Worm (Caenorhabditis elegans): ENCODE measurements around the gene F40G9.15.

F40G9.15 gene

DNA sequence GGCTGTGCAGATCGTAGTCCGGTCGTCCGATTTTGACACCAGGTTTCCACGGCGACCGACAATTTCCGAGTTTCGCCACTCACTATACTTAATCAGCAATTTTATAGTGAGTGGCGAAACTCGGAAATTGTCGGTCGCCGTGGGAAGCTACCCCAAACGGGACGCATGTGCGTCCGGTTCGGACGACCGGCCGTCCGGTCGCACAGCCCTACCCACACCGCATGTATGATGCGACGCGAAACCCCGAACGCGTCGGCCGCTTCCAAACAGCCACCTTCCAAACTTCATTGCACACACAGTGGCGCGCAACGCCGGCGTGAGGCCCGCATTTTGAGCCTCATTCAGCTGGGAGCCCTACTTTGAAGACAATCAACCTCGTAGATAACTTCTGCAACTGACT lies 31.1 kb upstream of the F40G9.15 start:
- TF ChIP-seq ets-7 (tag; optimal IDR thresholded peaks at IDR 0.05) = no peak
- TF ChIP-seq tra-4 (tag; optimal IDR thresholded peaks at IDR 0.05) = no peak
- TF ChIP-seq tbx-11 (GFP tag; IDR thresholded peaks at IDR 0.05) = no peak

DNA sequence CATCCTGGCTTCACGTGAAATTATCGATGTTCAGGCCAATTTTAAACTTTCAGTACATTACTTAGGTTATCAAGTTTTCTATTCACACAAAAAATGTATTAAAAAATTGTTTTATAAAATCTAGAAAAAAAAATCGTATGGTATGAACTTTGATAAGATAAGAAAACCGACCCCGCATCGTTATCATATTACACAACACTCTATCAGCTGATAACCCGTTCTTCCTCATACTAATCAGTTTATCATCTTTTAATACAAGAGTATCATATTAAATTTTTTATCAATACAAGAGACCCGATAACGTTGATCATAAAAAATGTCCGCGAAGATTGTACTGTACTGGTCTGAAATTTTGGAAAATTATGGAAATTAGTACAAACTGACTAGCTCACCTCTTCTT lies 28.0 kb upstream of the F40G9.15 start:
- TF ChIP-seq hmg-4 (GFP tag; optimal IDR thresholded peaks at IDR 0.05) = no peak
- TF ChIP-seq tra-4 (tag; optimal IDR thresholded peaks at IDR 0.05) = no peak
- no peak for TF ChIP-seq flt-1 (GFP tag; IDR thresholded peaks at IDR 0.05)
- TF ChIP-seq ceh-13 (GFP tag; optimal IDR thresholded peaks at IDR 0.05) = no peak
- TF ChIP-seq B0310.2 (tag; optimal IDR thresholded peaks at IDR 0.05) = no peak
- no peak for TF ChIP-seq tbx-11 (GFP tag; IDR thresholded peaks at IDR 0.05)
- no peak for TF ChIP-seq ama-1 (optimal IDR thresholded peaks at IDR 0.05)
- no peak for TF ChIP-seq scrt-1 (GFP tag; IDR thresholded peaks at IDR 0.05)
- TF ChIP-seq ceh-36 (tag; optimal IDR thresholded peaks at IDR 0.05) = no peak
- no peak for TF ChIP-seq aly-1 (tag; optimal IDR thresholded peaks at IDR 0.05)
- TF ChIP-seq hmbx-1 (tag; optimal IDR thresholded peaks at IDR 0.05) = no peak
- no peak for TF ChIP-seq pes-1 (GFP tag; IDR thresholded peaks at IDR 0.05)
- TF ChIP-seq sea-1 (GFP tag; conservative IDR thresholded peaks at IDR 0.05) = no peak
- TF ChIP-seq tbx-37 (GFP tag; conservative IDR thresholded peaks at IDR 0.05) = no peak
- TF ChIP-seq F13C5.2 (tag; optimal IDR thresholded peaks at IDR 0.05) = no peak
- no peak for TF ChIP-seq ets-7 (tag; optimal IDR thresholded peaks at IDR 0.05)
- no peak for TF ChIP-seq hnd-1 (tag; optimal IDR thresholded peaks at IDR 0.05)

DNA sequence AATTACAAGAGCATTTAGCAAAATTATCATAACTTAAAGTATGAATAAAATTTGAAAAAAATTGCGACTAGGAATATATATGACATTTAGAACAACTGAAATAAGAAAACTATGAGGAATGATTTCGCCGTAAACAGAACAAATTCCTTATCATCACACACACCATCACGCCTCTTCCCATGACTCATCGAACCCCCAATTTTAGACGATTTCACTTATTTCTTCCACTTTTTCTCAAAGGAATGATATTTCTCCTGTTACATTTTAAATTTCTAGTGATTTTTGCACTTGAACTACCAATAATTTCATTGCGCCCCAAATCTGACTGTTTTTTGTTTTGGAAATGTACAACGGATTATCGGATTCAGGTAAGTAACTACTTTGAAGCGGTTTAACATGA lies 25.5 kb upstream of the F40G9.15 start, which contains the start of the genes zig-13 and ver-1:
TSS of gene zig-13 (minus strand) at position 101 of the 400 bp plus-strand sequence.
TSS of gene ver-1 (plus strand) at position 180 of the 400 bp plus-strand sequence.
- no peak for TF ChIP-seq ceh-13 (GFP tag; optimal IDR thresholded peaks at IDR 0.05)
- no peak for TF ChIP-seq tbx-11 (GFP tag; IDR thresholded peaks at IDR 0.05)

DNA sequence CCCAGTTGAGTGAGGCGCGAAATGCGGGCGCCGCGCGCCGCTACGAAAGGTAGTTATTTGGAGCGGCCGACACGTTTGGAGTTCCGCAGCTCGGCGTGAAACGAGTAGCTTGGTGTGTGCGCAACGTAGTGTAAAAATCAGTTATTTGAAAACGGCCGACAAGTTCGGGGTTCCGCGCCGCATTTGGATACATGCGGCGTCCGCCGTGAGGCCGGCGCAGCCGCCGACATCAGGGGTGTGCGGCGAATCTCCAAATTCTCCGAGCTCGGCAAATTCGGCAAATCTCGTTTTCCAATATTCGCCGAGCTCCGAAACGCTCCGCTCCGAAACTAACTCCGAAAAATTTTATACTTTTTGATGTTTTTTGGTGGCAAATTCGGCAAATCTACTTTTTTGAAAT lies 24.2 kb upstream of the F40G9.15 start:
- no peak for TF ChIP-seq tbx-11 (GFP tag; IDR thresholded peaks at IDR 0.05)
- no peak for TF ChIP-seq hnd-1 (tag; optimal IDR thresholded peaks at IDR 0.05)
- no peak for TF ChIP-seq flt-1 (GFP tag; IDR thresholded peaks at IDR 0.05)
- TF ChIP-seq scrt-1 (GFP tag; IDR thresholded peaks at IDR 0.05) = no peak
- no peak for TF ChIP-seq hmbx-1 (tag; optimal IDR thresholded peaks at IDR 0.05)

DNA sequence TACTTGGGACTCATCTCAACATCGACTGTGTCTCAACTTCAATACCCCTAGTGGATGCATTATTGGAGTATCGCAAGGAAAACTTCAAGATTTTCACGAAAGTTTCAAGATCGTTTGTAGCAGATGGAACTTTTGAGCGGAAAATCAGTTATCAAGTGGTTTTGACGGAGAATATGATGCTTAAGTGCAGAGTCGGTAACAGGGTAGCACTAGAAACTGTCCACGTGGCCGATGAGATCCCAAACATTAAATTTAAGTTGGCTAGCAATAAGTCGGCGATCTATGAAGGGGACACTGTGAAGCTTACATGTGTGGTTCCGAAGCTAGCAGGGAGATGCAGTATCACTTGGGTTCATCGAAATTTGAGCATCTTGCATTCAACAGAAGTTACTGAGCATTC lies 23.0 kb upstream of the F40G9.15 start:
- no peak for TF ChIP-seq B0310.2 (tag; optimal IDR thresholded peaks at IDR 0.05)
- no peak for TF ChIP-seq hnd-1 (tag; optimal IDR thresholded peaks at IDR 0.05)
- no peak for TF ChIP-seq tbx-11 (GFP tag; IDR thresholded peaks at IDR 0.05)
- no peak for TF ChIP-seq ceh-36 (tag; optimal IDR thresholded peaks at IDR 0.05)
- no peak for TF ChIP-seq tbx-37 (GFP tag; conservative IDR thresholded peaks at IDR 0.05)
- TF ChIP-seq ets-7 (tag; optimal IDR thresholded peaks at IDR 0.05) = no peak

DNA sequence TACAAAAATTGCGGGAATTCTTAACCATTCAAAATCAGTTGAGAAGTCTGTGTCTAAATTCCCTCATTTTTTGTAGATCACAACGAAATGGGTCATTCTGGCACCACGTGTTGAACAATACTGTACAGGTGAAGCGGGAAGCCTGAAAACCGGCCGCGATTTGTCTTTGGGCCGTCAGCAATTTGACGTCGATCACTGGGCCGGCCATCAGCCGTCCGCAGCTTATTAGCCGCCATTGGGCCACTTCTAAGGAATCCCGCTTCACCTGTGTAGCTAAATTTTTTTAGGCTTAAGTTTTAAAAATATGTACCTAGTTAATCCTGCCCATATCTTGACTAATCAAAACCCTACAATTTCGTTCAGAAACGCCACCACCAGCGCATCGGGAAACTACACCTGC lies 22.5 kb upstream of the F40G9.15 start:
- TF ChIP-seq F13C5.2 (tag; optimal IDR thresholded peaks at IDR 0.05) = no peak
- TF ChIP-seq hmg-4 (GFP tag; optimal IDR thresholded peaks at IDR 0.05) = no peak
- TF ChIP-seq hnd-1 (tag; optimal IDR thresholded peaks at IDR 0.05) = no peak
- no peak for TF ChIP-seq ama-1 (optimal IDR thresholded peaks at IDR 0.05)
- TF ChIP-seq flt-1 (GFP tag; IDR thresholded peaks at IDR 0.05) = no peak
- no peak for TF ChIP-seq B0310.2 (tag; optimal IDR thresholded peaks at IDR 0.05)
- TF ChIP-seq aly-1 (tag; optimal IDR thresholded peaks at IDR 0.05) = no peak
- no peak for TF ChIP-seq ceh-36 (tag; optimal IDR thresholded peaks at IDR 0.05)

DNA sequence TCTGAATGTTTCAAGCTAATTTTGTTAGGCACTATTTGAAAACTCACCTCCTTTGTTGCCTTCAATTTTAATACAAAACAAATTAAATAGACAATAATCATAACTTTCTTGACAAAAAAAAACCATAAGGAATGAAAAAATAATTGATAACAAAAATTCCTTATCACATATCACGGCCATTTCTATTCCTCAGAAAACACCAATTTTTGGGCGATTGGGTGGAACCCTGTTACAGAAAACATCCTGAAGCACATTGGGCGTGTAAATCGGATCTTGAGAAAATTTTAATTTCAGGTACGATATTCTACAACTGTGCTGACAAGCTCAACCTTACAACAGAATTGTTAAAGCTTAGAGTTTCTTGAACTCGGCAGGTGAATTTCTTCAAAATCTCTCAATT lies 17.4 kb upstream of the F40G9.15 start, which contains the start of gene F40G9.8:
TSS of gene F40G9.8 (minus strand) at position 101 of the 400 bp plus-strand sequence.
- TF ChIP-seq tra-4 (tag; optimal IDR thresholded peaks at IDR 0.05) (no peak), ets-7 (tag; optimal IDR thresholded peaks at IDR 0.05) (no peak), tbx-37 (GFP tag; conservative IDR thresholded peaks at IDR 0.05) (no peak), scrt-1 (GFP tag; IDR thresholded peaks at IDR 0.05) (no peak), ceh-13 (GFP tag; optimal IDR thresholded peaks at IDR 0.05) (no peak), tbx-11 (GFP tag; IDR thresholded peaks at IDR 0.05) (no peak), hmbx-1 (tag; optimal IDR thresholded peaks at IDR 0.05) (no peak), B0310.2 (tag; optimal IDR thresholded peaks at IDR 0.05) (no peak), hnd-1 (tag; optimal IDR thresholded peaks at IDR 0.05) (no peak), ceh-36 (tag; optimal IDR thresholded peaks at IDR 0.05) (no peak), flt-1 (GFP tag; IDR thresholded peaks at IDR 0.05) (no peak), sea-1 (GFP tag; conservative IDR thresholded peaks at IDR 0.05) (no peak), aly-1 (tag; optimal IDR thresholded peaks at IDR 0.05) (no peak), pes-1 (GFP tag; IDR thresholded peaks at IDR 0.05) (no peak), hmg-4 (GFP tag; optimal IDR thresholded peaks at IDR 0.05) (no peak), ama-1 (optimal IDR thresholded peaks at IDR 0.05) (no peak), F13C5.2 (tag; optimal IDR thresholded peaks at IDR 0.05) (no peak)

DNA sequence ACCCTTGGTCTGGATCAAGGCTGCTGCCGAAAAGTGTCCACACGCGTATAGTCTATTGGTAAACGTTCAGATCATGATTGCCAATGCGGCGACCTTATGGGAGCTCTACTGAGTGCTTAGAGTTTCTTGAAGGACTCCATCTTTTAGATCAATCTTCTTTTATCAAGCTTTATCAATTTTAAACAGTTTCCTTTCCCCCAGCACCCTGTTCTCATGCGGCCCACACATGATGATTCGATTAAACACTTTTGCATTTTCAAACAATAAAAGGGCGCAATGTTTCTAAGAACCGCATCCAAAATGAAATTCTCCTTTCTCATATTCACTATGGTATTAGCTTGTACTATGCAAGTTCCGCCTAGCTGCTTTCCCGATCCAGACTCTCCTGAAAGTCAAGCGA lies 16.8 kb upstream of the F40G9.15 start, which contains the start of gene F40G9.7:
TSS of gene F40G9.7 (plus strand) at position 301 of the 400 bp plus-strand sequence.
- TF ChIP-seq scrt-1 (GFP tag; IDR thresholded peaks at IDR 0.05) (no peak), pes-1 (GFP tag; IDR thresholded peaks at IDR 0.05) (no peak), sea-1 (GFP tag; conservative IDR thresholded peaks at IDR 0.05) (no peak), tbx-11 (GFP tag; IDR thresholded peaks at IDR 0.05) (no peak), flt-1 (GFP tag; IDR thresholded peaks at IDR 0.05) (no peak), tra-4 (tag; optimal IDR thresholded peaks at IDR 0.05) (no peak), ets-7 (tag; optimal IDR thresholded peaks at IDR 0.05) (no peak), hmbx-1 (tag; optimal IDR thresholded peaks at IDR 0.05) (no peak)

DNA sequence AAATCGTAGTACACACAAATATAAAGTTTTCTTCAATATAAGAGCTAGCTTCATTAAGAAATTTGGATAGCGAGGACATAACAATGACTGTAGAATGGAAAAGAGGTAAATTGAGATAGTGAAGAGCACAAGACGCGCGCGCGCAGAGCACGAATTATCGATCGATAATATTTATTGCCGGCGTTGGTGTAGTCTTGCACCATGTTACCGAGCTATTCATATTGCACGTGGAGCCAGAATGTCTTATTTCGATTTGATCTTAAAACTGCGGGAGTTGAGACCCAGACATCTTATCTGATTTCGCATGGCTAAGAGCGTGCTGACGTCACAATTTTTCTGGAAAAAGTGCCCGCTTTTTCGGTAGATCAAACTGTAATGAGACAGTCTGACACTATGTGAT lies 12.7 kb upstream of the F40G9.15 start, which contains the start of gene F40G9.18:
TSS of gene F40G9.18 (minus strand) at position 101 of the 400 bp plus-strand sequence.
- TF ChIP-seq hmbx-1 (tag; optimal IDR thresholded peaks at IDR 0.05) = no peak

Measured in whole organism, early embryonic.